Worm (Caenorhabditis elegans) whole organism, L3 larva: ENCODE measurements around the gene nhr-39.

ENCODE experiments used
- ama-1 ChIP-seq: fragments of 150-350 bp; optimal IDR thresholded peaks from 2 replicates; lab custom pipeline; 2018
- ceh-28 ChIP-seq: fragments of 150-350 bp; optimal IDR thresholded peaks from 2 replicates; lab custom pipeline; 2014; ENCODE audit warnings: missing biosample characterization, missing genetic modification reagents, missing genetic modification characterization
- lin-15B ChIP-seq: fragments of 150-350 bp; optimal IDR thresholded peaks from 2 replicates; lab custom pipeline; 2014; ENCODE audit warnings: missing biosample characterization, missing genetic modification characterization

ce11 chrV:9272624-9273023 lies 30.5 kb upstream of the nhr-39 start:
- TF ChIP-seq ceh-28 (tag; lab: Kevin White, UChicago) (no peak), lin-15B (tag; lab: Kevin White, UChicago) (no peak), ama-1 (lab: Kevin White, UChicago) (no peak)
